Fruit fly (Drosophila melanogaster) whole organism, embryonic: ENCODE data around the gene hgo.

ENCODE experiments used
- Ada2b ChIP-seq: fragments of 200-800 bp; sonication (Bioruptor generic); IDR thresholded peaks from 2 replicates; pipeline ENCODE4 v1.3.6; 2022; ENCODE audit warnings: missing biosample characterization, missing genetic modification characterization
- CG10431 ChIP-seq: fragments of 200-800 bp; sonication (Bioruptor generic); optimal IDR thresholded peaks from 3 replicates; lab custom pipeline; 2018; ENCODE audit warnings: missing biosample characterization, mild to moderate bottlenecking, missing genetic modification characterization
- CG10979 ChIP-seq: fragments of 200-800 bp; sonication (Bioruptor generic); optimal IDR thresholded peaks from 2 replicates; lab custom pipeline; 2018; ENCODE audit warnings: missing biosample characterization, mild to moderate bottlenecking, missing genetic modification characterization, moderate library complexity
- CG11504 ChIP-seq: fragments of 200-800 bp; sonication (Bioruptor generic); optimal IDR thresholded peaks from 3 replicates; lab custom pipeline; 2019; ENCODE audit warnings: missing biosample characterization, mild to moderate bottlenecking, missing genetic modification characterization, moderate library complexity
- CG12104 ChIP-seq: fragments of 200-800 bp; sonication (Bioruptor generic); optimal IDR thresholded peaks from 3 replicates; lab custom pipeline; 2016; ENCODE audit warnings: missing biosample characterization, missing genetic modification characterization
- CG13296 ChIP-seq: fragments of 200-800 bp; sonication (Bioruptor generic); optimal IDR thresholded peaks from 3 replicates; lab custom pipeline; 2018; ENCODE audit warnings: missing biosample characterization, mild to moderate bottlenecking, missing genetic modification characterization
- CG1647 ChIP-seq: fragments of 200-800 bp; sonication (Bioruptor generic); optimal IDR thresholded peaks from 3 replicates; lab custom pipeline; 2016; ENCODE audit warnings: missing biosample characterization, missing genetic modification characterization
- CG17186 ChIP-seq: fragments of 200-800 bp; sonication (Bioruptor generic); optimal IDR thresholded peaks from 3 replicates; lab custom pipeline; 2017; ENCODE audit warnings: missing biosample characterization, missing genetic modification reagents, missing genetic modification characterization
- CG17361 ChIP-seq: fragments of 200-800 bp; sonication (Bioruptor generic); IDR thresholded peaks from 3 replicates; pipeline ENCODE4 v1.3.6; 2022; ENCODE audit warnings: missing biosample characterization, missing genetic modification characterization
- CG32767 ChIP-seq: fragments of 200-800 bp; sonication (Bioruptor generic); IDR thresholded peaks from 2 replicates; pipeline ENCODE4 v1.3.6; 2022; ENCODE audit warnings: missing biosample characterization, missing genetic modification characterization
- CG4404 ChIP-seq: fragments of 200-800 bp; sonication (Bioruptor generic); IDR thresholded peaks from 2 replicates; pipeline ENCODE4 v1.3.6; 2022; ENCODE audit warnings: missing biosample characterization, missing genetic modification characterization
- CG5245 ChIP-seq: fragments of 200-800 bp; sonication (Bioruptor generic); optimal IDR thresholded peaks from 3 replicates; lab custom pipeline; 2016; ENCODE audit warnings: missing biosample characterization, missing genetic modification characterization
- CG9609 ChIP-seq: fragments of 200-800 bp; sonication (Bioruptor generic); optimal IDR thresholded peaks from 3 replicates; lab custom pipeline; 2016; ENCODE audit warnings: missing biosample characterization, missing genetic modification characterization
- CG9727 ChIP-seq: fragments of 200-800 bp; sonication (Bioruptor generic); optimal IDR thresholded peaks from 3 replicates; lab custom pipeline; 2017; ENCODE audit warnings: missing biosample characterization, mild to moderate bottlenecking, missing genetic modification characterization
- CkIIα-i1 ChIP-seq: fragments of 200-800 bp; sonication (Bioruptor generic); IDR thresholded peaks from 2 replicates; pipeline ENCODE4 v1.3.6; 2022; ENCODE audit warnings: missing biosample characterization, missing genetic modification characterization
- D19A ChIP-seq: fragments of 200-800 bp; optimal IDR thresholded peaks from 3 replicates; lab custom pipeline; 2019; ENCODE audit warnings: missing biosample characterization, mild to moderate bottlenecking, missing genetic modification characterization, moderate library complexity
- Deaf1 ChIP-seq: fragments of 200-800 bp; optimal IDR thresholded peaks from 3 replicates; lab custom pipeline; 2019; ENCODE audit warnings: missing biosample characterization, mild to moderate bottlenecking, missing genetic modification characterization, moderate library complexity
- Ets65A ChIP-seq: fragments of 200-800 bp; sonication (Bioruptor generic); peaks from one replicate; lab custom pipeline; 2016; ENCODE audit warnings: missing biosample characterization, missing genetic modification characterization
- Gug ChIP-seq: fragments of 200-800 bp; sonication (Bioruptor generic); IDR thresholded peaks from 4 replicates; pipeline ENCODE4 v1.3.6; 2022; ENCODE audit warnings: missing biosample characterization, missing genetic modification characterization
- Hand ChIP-seq: fragments of 200-800 bp; sonication (Bioruptor generic); optimal IDR thresholded peaks from 2 replicates; lab custom pipeline; 2017; ENCODE audit warnings: mild to moderate bottlenecking, missing biosample characterization, missing genetic modification reagents, missing genetic modification characterization
- Kr ChIP-seq: fragments of 200-800 bp; sonication (Bioruptor generic); optimal IDR thresholded peaks from 2 replicates; lab custom pipeline; 2017; ENCODE audit warnings: missing biosample characterization, mild to moderate bottlenecking, missing genetic modification characterization
- Lim3 ChIP-seq: fragments of 200-800 bp; sonication (Bioruptor generic); IDR thresholded peaks from 2 replicates; pipeline ENCODE4 v1.3.6; 2022; ENCODE audit warnings: missing biosample characterization, missing genetic modification characterization
- Nf-YA ChIP-seq: fragments of 200-800 bp; sonication (Bioruptor generic); IDR thresholded peaks from 2 replicates; pipeline ENCODE4 v1.3.6; 2022; ENCODE audit warnings: missing biosample characterization, missing genetic modification characterization
- Nf-YC ChIP-seq: fragments of 200-800 bp; optimal IDR thresholded peaks from 3 replicates; lab custom pipeline; 2019; ENCODE audit warnings: missing biosample characterization, mild to moderate bottlenecking, missing genetic modification characterization, moderate library complexity
- Oli ChIP-seq: fragments of 200-800 bp; sonication (Bioruptor generic); optimal IDR thresholded peaks from 2 replicates; lab custom pipeline; 2018; ENCODE audit warnings: missing biosample characterization, mild to moderate bottlenecking, missing genetic modification characterization, moderate library complexity
- Xbp1 ChIP-seq: fragments of 200-800 bp; sonication (Bioruptor generic); optimal IDR thresholded peaks from 3 replicates; lab custom pipeline; 2016; ENCODE audit warnings: missing biosample characterization, mild to moderate bottlenecking, missing genetic modification characterization
- ase ChIP-seq: fragments of 200-800 bp; sonication (Bioruptor generic); IDR thresholded peaks from 3 replicates; pipeline ENCODE4 v1.3.6; 2022; ENCODE audit warnings: missing biosample characterization, missing genetic modification characterization
- bab2 ChIP-seq: fragments of 200-800 bp; sonication (Bioruptor generic); optimal IDR thresholded peaks from 2 replicates; lab custom pipeline; 2016; ENCODE audit warnings: missing biosample characterization, missing genetic modification characterization
- corto ChIP-seq: fragments of 200-800 bp; sonication (Bioruptor generic); optimal IDR thresholded peaks from 2 replicates; lab custom pipeline; 2016; ENCODE audit warnings: missing biosample characterization, mild to moderate bottlenecking, missing genetic modification characterization, moderate library complexity
- crol ChIP-seq: fragments of 200-800 bp; sonication (Bioruptor generic); IDR thresholded peaks from 2 replicates; pipeline ENCODE4 v1.3.6; 2022; ENCODE audit warnings: missing biosample characterization, missing genetic modification characterization
- crp ChIP-seq, 2 experiments: fragments of 200-800 bp; sonication (Bioruptor generic); optimal IDR thresholded peaks; 2 replicates in 1 of 2; 3 replicates in 1 of 2; lab custom pipeline; 2017; ENCODE audit warnings: missing biosample characterization in 2 of 2, missing genetic modification characterization in 2 of 2, mild to moderate bottlenecking in 1 of 2, moderate library complexity in 1 of 2
- dmrt11E ChIP-seq: fragments of 200-800 bp; sonication (Bioruptor generic); optimal IDR thresholded peaks from 3 replicates; lab custom pipeline; 2018; ENCODE audit warnings: missing biosample characterization, mild to moderate bottlenecking, missing genetic modification characterization, moderate library complexity
- dpn ChIP-seq, 2 experiments: fragments of 200-800 bp; sonication (Bioruptor generic); optimal IDR thresholded peaks; 3 replicates each; lab custom pipeline; 2016; ENCODE audit warnings: missing biosample characterization in 2 of 2, missing genetic modification characterization in 2 of 2
- gem ChIP-seq: fragments of 200-800 bp; sonication (Bioruptor generic); optimal IDR thresholded peaks from 2 replicates; lab custom pipeline; 2019; ENCODE audit warnings: missing biosample characterization, mild to moderate bottlenecking, missing genetic modification characterization, moderate library complexity
- inv ChIP-seq: fragments of 200-800 bp; sonication (Bioruptor generic); IDR thresholded peaks from 2 replicates; pipeline ENCODE4 v1.3.6; 2022; ENCODE audit warnings: missing biosample characterization, missing genetic modification characterization; ENCODE audit not compliant: partially characterized antibody
- kni ChIP-seq: fragments of 200-800 bp; sonication (Bioruptor generic); optimal IDR thresholded peaks from 3 replicates; lab custom pipeline; 2017; ENCODE audit warnings: mild to moderate bottlenecking, missing biosample characterization, missing genetic modification reagents, missing genetic modification characterization
- lbe ChIP-seq: fragments of 200-800 bp; sonication (Bioruptor generic); optimal IDR thresholded peaks from 2 replicates; lab custom pipeline; 2016; ENCODE audit warnings: missing biosample characterization, mild to moderate bottlenecking, missing genetic modification characterization
- nmo ChIP-seq: fragments of 200-800 bp; sonication (Bioruptor generic); optimal IDR thresholded peaks from 2 replicates; lab custom pipeline; 2018; ENCODE audit warnings: missing biosample characterization, mild to moderate bottlenecking, missing genetic modification characterization, moderate library complexity
- nom ChIP-seq: fragments of 200-800 bp; sonication (Bioruptor generic); optimal IDR thresholded peaks from 2 replicates; lab custom pipeline; 2017; ENCODE audit warnings: missing biosample characterization, missing genetic modification characterization, mild to moderate bottlenecking, moderate library complexity, missing genetic modification reagents
- org-1 ChIP-seq: fragments of 200-800 bp; sonication (Bioruptor generic); optimal IDR thresholded peaks from 2 replicates; lab custom pipeline; 2017; ENCODE audit warnings: missing biosample characterization, missing genetic modification characterization
- peb ChIP-seq: fragments of 200-800 bp; sonication (Bioruptor generic); IDR thresholded peaks from 2 replicates; pipeline ENCODE4 v1.3.6; 2022; ENCODE audit warnings: missing biosample characterization, missing genetic modification characterization
- sens ChIP-seq: fragments of 200-800 bp; sonication (Bioruptor generic); peaks from one replicate; lab custom pipeline; 2016; ENCODE audit warnings: missing biosample characterization, missing genetic modification characterization
- sima ChIP-seq: fragments of 200-800 bp; sonication (Bioruptor generic); optimal IDR thresholded peaks from 2 replicates; lab custom pipeline; 2016; ENCODE audit warnings: missing biosample characterization, missing genetic modification characterization

The hgo gene

DNA sequence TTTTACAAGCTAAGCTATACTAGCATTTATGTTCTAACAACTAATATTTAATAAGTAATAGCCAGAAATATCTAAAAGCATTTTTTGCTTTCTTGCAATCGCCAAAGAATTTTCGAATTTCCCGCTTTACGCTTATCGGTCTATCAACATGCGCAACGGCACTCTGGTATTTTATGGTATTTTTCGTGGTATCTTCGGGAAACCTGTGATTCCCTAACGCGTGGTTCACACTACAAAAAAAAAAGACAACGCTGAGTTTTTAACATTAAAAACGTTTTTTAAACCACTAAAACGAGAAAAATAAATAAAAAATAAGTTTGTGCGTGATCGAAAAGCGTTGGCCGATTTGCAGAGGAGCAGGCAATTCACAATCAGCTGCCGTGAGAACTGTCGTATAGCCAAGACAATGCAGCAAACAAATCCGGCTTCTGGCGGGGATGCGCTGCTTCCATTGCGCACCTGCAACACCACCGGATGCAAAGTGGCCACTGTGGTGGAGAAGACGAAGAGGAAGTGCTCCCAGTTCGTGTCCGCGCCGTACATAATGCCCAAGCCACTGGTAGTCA is 42.7 kb downstream of the hgo start, which contains the start of gene Boh2 (continued):
- no peak for TF ChIP-seq inv (GFP tag; lab: Robert Waterston, UW)
- no peak for TF ChIP-seq Xbp1 (GFP tag; lab: Kevin White, UChicago)
- TF ChIP-seq CG4404: no peak
- no peak for TF ChIP-seq Nf-YC (tag; lab: Kevin White, UChicago)
- no peak for TF ChIP-seq bab2 (GFP tag; lab: Kevin White, UChicago)
- TF ChIP-seq sens: peak; percentile 69
- TF ChIP-seq Gug (GFP tag; lab: Robert Waterston, UW): no peak
- no peak for TF ChIP-seq D19A (tag; lab: Kevin White, UChicago)
- TF ChIP-seq kni (GFP tag; lab: Kevin White, UChicago): no peak
- TF ChIP-seq CG17186: peak; percentile 61
- TF ChIP-seq crp (GFP tag; optimal IDR thresholded peaks at IDR 0.05; lab: Kevin White, UChicago): no peak
- TF ChIP-seq CG5245 (GFP tag; lab: Kevin White, UChicago): no peak
- TF ChIP-seq Ada2b (GFP tag; lab: Robert Waterston, UW): no peak
- TF ChIP-seq org-1 (GFP tag; lab: Kevin White, UChicago): no peak
- TF ChIP-seq Nf-YA (GFP tag; lab: Robert Waterston, UW): no peak
- TF ChIP-seq sima (GFP tag; lab: Kevin White, UChicago): no peak
- no peak for TF ChIP-seq CkIIα-i1
- TF ChIP-seq Deaf1: no peak
- TF ChIP-seq CG10431: no peak
- no peak for TF ChIP-seq CG12104 (GFP tag; lab: Kevin White, UChicago)

DNA sequence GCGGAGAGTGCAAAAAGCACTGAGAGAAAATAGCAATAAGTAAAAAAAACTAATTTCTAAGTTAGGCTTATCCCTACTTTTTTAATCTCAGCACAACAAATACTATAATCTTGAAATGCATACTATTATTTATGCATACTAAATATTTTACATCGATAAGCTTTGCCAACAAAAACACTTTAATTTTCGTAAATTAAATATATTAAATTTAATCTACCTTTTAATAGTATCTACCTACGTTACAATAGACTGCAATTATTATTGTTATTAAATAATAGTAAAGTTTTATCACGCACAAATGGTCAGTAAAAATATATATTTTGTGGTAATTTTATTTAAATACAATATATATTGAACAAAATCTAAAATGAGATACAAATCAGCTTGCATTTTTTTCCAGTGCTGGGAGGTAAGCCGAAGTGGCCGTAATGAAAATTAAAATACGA is 46.0 kb downstream of the hgo start:
- no peak for TF ChIP-seq dpn (GFP tag; optimal IDR thresholded peaks at IDR 0.05; lab: Kevin White, UChicago)
- no peak for TF ChIP-seq CG10979 (tag; lab: Kevin White, UChicago)
- no peak for TF ChIP-seq CG13296 (GFP tag; lab: Kevin White, UChicago)
- no peak for TF ChIP-seq CG1647 (GFP tag; lab: Kevin White, UChicago)
- TF ChIP-seq peb: no peak
- TF ChIP-seq nom (GFP tag; lab: Kevin White, UChicago): peak; percentile 50
- TF ChIP-seq gem (tag; lab: Kevin White, UChicago): peak; percentile 10
- peak; percentile 9 for TF ChIP-seq Oli
- TF ChIP-seq CG9609 (GFP tag; lab: Kevin White, UChicago): no peak
- TF ChIP-seq lbe: peak; percentile 18
- no peak for TF ChIP-seq Ets65A
- no peak for TF ChIP-seq nmo (GFP tag; lab: Kevin White, UChicago)
- peak; percentile 28 for TF ChIP-seq CG11504 (tag; lab: Kevin White, UChicago)
- TF ChIP-seq CG17361 (GFP tag; lab: Robert Waterston, UW): no peak
- no peak for TF ChIP-seq Lim3
- peak; percentile 23 for TF ChIP-seq dmrt11E (tag; lab: Kevin White, UChicago)
- TF ChIP-seq CG9727 (GFP tag; lab: Kevin White, UChicago): no peak
- no peak for TF ChIP-seq ase (GFP tag; lab: Robert Waterston, UW)

DNA sequence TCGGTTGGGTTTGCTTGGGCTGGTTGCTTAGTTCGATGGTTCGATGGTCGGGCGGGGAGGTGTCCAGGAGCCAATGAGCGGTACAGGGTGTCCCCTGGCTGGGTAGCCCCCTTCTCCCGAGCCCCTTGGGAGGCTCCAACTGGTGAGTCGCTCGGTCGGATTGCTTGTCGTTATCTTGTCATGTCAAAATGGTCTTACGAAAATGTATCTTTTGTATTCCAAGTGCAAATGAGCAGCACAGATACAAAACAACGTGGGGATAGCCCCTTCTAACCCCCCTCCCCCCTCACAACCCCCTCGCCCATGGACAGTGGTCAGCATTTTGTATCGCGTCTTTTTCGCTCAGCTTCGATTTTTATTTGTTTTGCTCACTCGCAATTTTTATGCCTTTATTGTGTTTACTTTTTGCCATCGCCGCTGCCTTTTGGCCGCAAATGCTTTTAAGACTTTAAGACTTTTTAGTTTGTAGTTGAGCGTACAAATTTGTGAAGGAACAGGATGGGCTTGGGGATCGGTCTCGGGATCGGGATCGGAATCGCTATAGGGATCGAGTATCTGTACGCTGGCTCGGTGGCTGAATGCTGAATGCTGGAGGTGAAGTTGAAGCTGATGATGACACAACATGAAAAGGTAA is 46.5 kb downstream of the hgo start:
- TF ChIP-seq Hand (no peak), crol (peak; percentile 74), corto (GFP tag; lab: Kevin White, UChicago) (peak; percentile 2), CG32767 (GFP tag; lab: Robert Waterston, UW) (peak; percentile 12; the same call in 1 of the 2 replicates), Kr (GFP tag; lab: Kevin White, UChicago) (no peak)
